Fruit fly (Drosophila melanogaster): ENCODE results near the gene CG10077.

The CG10077 gene

dm6 chr3L:6977391-6977790 lies 21.7 kb upstream of the CG10077 start (continued):
- no peak for TF ChIP-seq CG12236 (GFP tag; optimal IDR thresholded peaks at IDR 0.05)
- TF ChIP-seq eve (GFP tag; optimal IDR thresholded peaks at IDR 0.05) = no peak
- peak; percentile 65 for TF ChIP-seq CG10959 (GFP tag; IDR thresholded peaks at IDR 0.05)
- no peak for TF ChIP-seq exex (tag; optimal IDR thresholded peaks at IDR 0.05)
- TF ChIP-seq Myb (GFP tag; optimal IDR thresholded peaks at IDR 0.05) = no peak
- peak; percentile 51 for TF ChIP-seq CG2875 (GFP tag; optimal IDR thresholded peaks at IDR 0.05)
- TF ChIP-seq CG11695 (GFP tag; IDR thresholded peaks at IDR 0.05) = peak; percentile 70
- peak; percentile 86 for TF ChIP-seq vvl (GFP tag; IDR thresholded peaks at IDR 0.05)
- TF ChIP-seq fru (optimal IDR thresholded peaks at IDR 0.05) = no peak
- TF ChIP-seq CG6272 (GFP tag; IDR thresholded peaks at IDR 0.05) = no peak
- peak; percentile 61 for TF ChIP-seq CG4424 (GFP tag; optimal IDR thresholded peaks at IDR 0.05)
- no peak for TF ChIP-seq h (optimal IDR thresholded peaks at IDR 0.05)
- no peak for TF ChIP-seq H2.0 (GFP tag; IDR thresholded peaks at IDR 0.05)
- no peak for TF ChIP-seq tll (GFP tag; optimal IDR thresholded peaks at IDR 0.05)
- TF ChIP-seq CG4617 (GFP tag; optimal IDR thresholded peaks at IDR 0.05; ENCODE audit: borderline replicate concordance) = no peak
- TF ChIP-seq kay (GFP tag; optimal IDR thresholded peaks at IDR 0.05) = no peak
- TF ChIP-seq cwo (GFP tag; optimal IDR thresholded peaks at IDR 0.05) = peak; percentile 43
- 0 out of 2 replicates have a peak, but pooled peaks have one; percentile 29 for TF ChIP-seq CG4404 (GFP tag; IDR thresholded peaks at IDR 0.05)
- no peak for TF ChIP-seq Usf (GFP tag; optimal IDR thresholded peaks at IDR 0.05)
- TF ChIP-seq Hmx (GFP tag; optimal IDR thresholded peaks at IDR 0.05) = no peak
- no peak for TF ChIP-seq CG7963 (GFP tag; IDR thresholded peaks at IDR 0.05; ENCODE audit: partially characterized antibody)
- no peak for TF ChIP-seq toy (GFP tag; IDR thresholded peaks at IDR 0.05)
- no peak for TF ChIP-seq Dfd (GFP tag; optimal IDR thresholded peaks at IDR 0.05)
- no peak for TF ChIP-seq cad (GFP tag; optimal IDR thresholded peaks at IDR 0.05)
- no peak for TF ChIP-seq amos (GFP tag; IDR thresholded peaks at IDR 0.05; ENCODE audit: partially characterized antibody)
- TF ChIP-seq CG32767 (GFP tag; IDR thresholded peaks at IDR 0.05) = peak; percentile 64; the same call in 1 of the 2 replicates
- TF ChIP-seq CG16863 (GFP tag; optimal IDR thresholded peaks at IDR 0.05) = no peak
- no peak for TF ChIP-seq Dp (GFP tag; optimal IDR thresholded peaks at IDR 0.05)
- TF ChIP-seq jumu (GFP tag; optimal IDR thresholded peaks at IDR 0.05) = no peak
- peak; percentile 49 for TF ChIP-seq ind (GFP tag; optimal IDR thresholded peaks at IDR 0.05)
- peak; percentile 81 for TF ChIP-seq Sox102F (GFP tag; optimal IDR thresholded peaks at IDR 0.05)

DNA sequence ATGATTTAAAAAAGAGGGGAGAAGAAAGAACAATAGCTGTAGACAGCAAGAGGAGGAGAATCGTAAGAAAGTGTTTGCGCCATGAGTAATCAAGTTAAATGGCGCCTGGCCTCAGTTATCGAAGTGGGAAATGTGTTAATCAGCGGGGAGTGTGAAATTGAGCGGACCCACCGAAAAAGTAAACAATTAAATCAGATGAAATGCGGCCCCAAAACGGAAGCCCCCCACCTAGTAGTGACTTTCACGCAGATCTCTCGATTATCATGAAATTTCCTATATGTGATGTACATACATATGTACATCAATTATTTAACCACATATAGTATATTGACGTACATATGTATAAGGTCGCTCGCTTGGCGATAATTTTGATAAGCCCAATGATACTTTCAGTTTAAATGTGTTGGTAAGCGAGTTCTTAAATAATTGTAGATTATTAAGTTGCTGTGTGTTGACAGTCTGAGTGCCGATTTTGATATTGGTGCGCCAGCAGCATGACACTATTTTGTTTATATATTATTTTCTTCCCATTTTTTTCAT lies 21.0 kb upstream of the CG10077 start:
- no peak for TF ChIP-seq CG6272 (GFP tag; IDR thresholded peaks at IDR 0.05)
- TF ChIP-seq bsh (GFP tag; optimal IDR thresholded peaks at IDR 0.05) = no peak
- TF ChIP-seq crol (GFP tag; IDR thresholded peaks at IDR 0.05) = peak; percentile 40; the same call in 1 of the 2 replicates
- TF ChIP-seq otp (GFP tag; IDR thresholded peaks at IDR 0.05) = peak; percentile 61; the same call in 1 of the 3 replicates
- peak; percentile 7 for TF ChIP-seq mirr (GFP tag; optimal IDR thresholded peaks at IDR 0.05)
- TF ChIP-seq exex (tag; optimal IDR thresholded peaks at IDR 0.05) = peak; percentile 47
- TF ChIP-seq sug (tag; optimal IDR thresholded peaks at IDR 0.05) = peak; percentile 73
- TF ChIP-seq CG17568 (GFP tag; optimal IDR thresholded peaks at IDR 0.05) = no peak
- no peak for TF ChIP-seq HHEX (GFP tag; optimal IDR thresholded peaks at IDR 0.05)
- TF ChIP-seq CG34376 (GFP tag; optimal IDR thresholded peaks at IDR 0.05) = peak; percentile 45
- TF ChIP-seq YL-1 (GFP tag; optimal IDR thresholded peaks at IDR 0.05) = no peak
- peak; percentile 71 for TF ChIP-seq sens (GFP tag)
- TF ChIP-seq Pdp1 (GFP tag; optimal IDR thresholded peaks at IDR 0.05) = peak in 1 of 2 experiments; percentile 2
- TF ChIP-seq Med (GFP tag) = peak; percentile 55
- TF ChIP-seq sr (GFP tag; IDR thresholded peaks at IDR 0.05) = no peak
- TF ChIP-seq nau (GFP tag; optimal IDR thresholded peaks at IDR 0.05) = no peak
- TF ChIP-seq GATAe (GFP tag; conservative IDR thresholded peaks at IDR 0.05) = 0 out of 2 replicates have a peak, but pooled peaks have one; percentile 26

Measured in whole organism, embryonic.